Fruit fly (Drosophila melanogaster): ENCODE measurements around the gene rhea.

rhea gene

DNA sequence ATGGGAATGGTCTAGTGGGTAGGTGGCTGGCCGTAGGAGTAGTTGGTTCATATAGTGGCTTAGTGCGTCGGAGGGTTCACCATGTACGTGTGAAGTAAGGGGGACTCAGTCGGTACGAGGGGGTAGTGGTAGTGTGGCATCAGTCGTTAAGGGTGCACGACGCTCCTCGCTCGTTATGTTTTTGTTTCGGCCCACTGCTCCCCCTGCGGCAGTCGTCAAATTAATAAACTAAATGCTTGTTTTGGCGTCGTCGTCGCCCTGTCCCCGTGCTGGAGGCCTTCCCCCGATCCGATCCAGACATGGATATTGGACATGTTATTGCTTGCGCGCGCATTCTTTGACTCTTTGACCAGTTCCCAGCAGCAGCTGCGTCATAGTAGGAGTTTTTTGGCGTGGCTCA is 31.5 kb upstream of the rhea start:
- no peak for TF ChIP-seq foxo (GFP tag; optimal IDR thresholded peaks at IDR 0.05)
- TF ChIP-seq Hnf4 (GFP tag; optimal IDR thresholded peaks at IDR 0.05) = no peak
- no peak for TF ChIP-seq rgr (GFP tag; optimal IDR thresholded peaks at IDR 0.05)
- TF ChIP-seq Sp1 (GFP tag; optimal IDR thresholded peaks at IDR 0.05) = no peak
- TF ChIP-seq jim (GFP tag; optimal IDR thresholded peaks at IDR 0.05) = no peak
- TF ChIP-seq ey (GFP tag; optimal IDR thresholded peaks at IDR 0.05) = no peak
- no peak for TF ChIP-seq OdsH (GFP tag; optimal IDR thresholded peaks at IDR 0.05)
- no peak for TF ChIP-seq CrebA (GFP tag; optimal IDR thresholded peaks at IDR 0.05; ENCODE audit: borderline replicate concordance)
- TF ChIP-seq Dif (GFP tag; optimal IDR thresholded peaks at IDR 0.05; ENCODE audit: partially characterized antibody) = no peak
- TF ChIP-seq Hr78 (GFP tag; optimal IDR thresholded peaks at IDR 0.05) = no peak
- TF ChIP-seq lola (GFP tag; optimal IDR thresholded peaks at IDR 0.05) = no peak

DNA sequence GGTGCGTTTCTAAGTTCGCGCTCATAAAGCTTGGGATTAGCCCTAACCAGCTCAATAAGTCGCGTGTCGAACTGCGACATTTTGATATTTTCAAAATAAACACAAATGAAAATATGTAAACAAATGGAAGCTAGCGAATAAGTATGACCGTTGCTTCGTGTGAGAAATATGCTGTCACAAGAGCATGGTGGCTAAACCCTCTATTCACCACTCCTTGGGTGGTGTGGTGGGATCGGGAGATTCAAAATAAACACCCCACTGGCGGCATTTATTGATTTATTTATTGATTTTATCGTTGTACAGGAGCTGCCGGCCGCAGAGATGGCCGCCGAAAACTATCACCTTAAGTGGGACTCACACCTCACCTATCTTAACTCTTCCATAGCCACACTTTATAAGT is 30.0 kb upstream of the rhea start, which contains the start of gene CG6683:
TSS of gene CG6683 (minus strand) at position 154 of the 400 bp plus-strand sequence.
- TF ChIP-seq pan (optimal IDR thresholded peaks at IDR 0.05) (no peak), Myc (optimal IDR thresholded peaks at IDR 0.05) (peak; percentile 63)

DNA sequence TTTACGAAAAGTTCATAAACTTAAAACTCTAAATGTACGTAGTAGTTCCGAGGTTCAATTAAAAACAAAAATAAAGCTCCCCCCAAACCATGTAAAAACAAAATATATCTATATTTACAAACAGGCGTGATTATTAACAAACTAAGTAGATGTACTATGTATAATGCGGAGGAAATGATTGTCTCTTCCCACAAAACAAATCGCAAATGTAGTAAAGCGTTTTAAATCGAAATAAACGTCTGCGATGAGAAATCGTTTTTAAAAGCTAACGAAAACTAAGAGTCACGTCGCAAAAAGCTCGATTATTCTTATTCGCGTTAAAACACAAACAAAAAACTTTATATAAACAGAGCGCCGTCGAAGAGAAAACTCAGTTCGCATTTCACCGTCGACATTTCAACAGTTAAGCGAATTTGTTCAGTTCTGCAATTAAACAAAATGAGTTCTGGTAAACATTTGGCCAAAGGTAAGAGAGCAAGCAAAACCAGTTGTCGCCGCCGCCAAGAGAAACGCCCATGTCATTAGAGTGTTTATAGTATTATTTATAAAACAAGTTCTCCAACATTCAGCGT is 26.2 kb upstream of the rhea start, which contains the start of gene GstO3:
TSS of gene GstO3 (plus strand) at position 370 of the 572 bp plus-strand sequence.
- TF ChIP-seq dl (GFP tag; optimal IDR thresholded peaks at IDR 0.05; ENCODE audit: insufficient read depth in 1 of 2, partially characterized antibody in 2 of 2) = peak in 1 of 2 experiments; percentile 20
- peak; percentile 60 for TF ChIP-seq Dif (GFP tag; optimal IDR thresholded peaks at IDR 0.05; ENCODE audit: partially characterized antibody)
- peak; percentile 77 for TF ChIP-seq brk (GFP tag; optimal IDR thresholded peaks at IDR 0.05)
- TF ChIP-seq sage (GFP tag; optimal IDR thresholded peaks at IDR 0.05) = peak; percentile 28
- TF ChIP-seq ey (GFP tag; optimal IDR thresholded peaks at IDR 0.05) = no peak
- TF ChIP-seq woc (GFP tag; optimal IDR thresholded peaks at IDR 0.05) = no peak
- TF ChIP-seq foxo (GFP tag; optimal IDR thresholded peaks at IDR 0.05) = peak in 1 of 2 experiments; percentile 81
- peak; percentile 6 for TF ChIP-seq rgr (GFP tag; optimal IDR thresholded peaks at IDR 0.05)
- TF ChIP-seq CG32264 (GFP tag; optimal IDR thresholded peaks at IDR 0.05) = no peak
- peak; percentile 94 for TF ChIP-seq Rel (GFP tag; optimal IDR thresholded peaks at IDR 0.05)
- peak; percentile 3 for TF ChIP-seq Rel (tag; optimal IDR thresholded peaks at IDR 0.05)

DNA sequence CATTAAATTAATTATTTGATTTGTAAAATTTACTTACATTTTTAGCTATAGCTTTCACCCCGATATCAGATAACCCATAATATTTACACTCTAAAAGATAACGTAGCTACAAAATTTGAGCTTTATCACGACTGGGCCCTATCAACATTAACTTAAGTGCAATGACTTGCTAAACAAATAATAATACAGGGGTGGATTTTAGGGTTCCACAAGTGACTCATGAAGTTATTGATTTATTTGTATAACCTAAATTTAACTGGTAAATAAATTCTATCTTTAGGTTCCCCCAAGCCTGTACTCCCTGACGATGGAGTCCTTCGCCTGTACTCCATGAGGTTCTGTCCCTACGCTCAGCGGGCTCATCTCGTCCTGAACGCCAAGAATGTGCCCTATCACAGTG is 25.6 kb upstream of the rhea start:
- TF ChIP-seq dmrt93B (GFP tag; optimal IDR thresholded peaks at IDR 0.05) (no peak), lola (GFP tag; optimal IDR thresholded peaks at IDR 0.05) (no peak), N (GFP tag; optimal IDR thresholded peaks at IDR 0.05) (no peak), sage (GFP tag; optimal IDR thresholded peaks at IDR 0.05) (no peak), Mio (GFP tag; optimal IDR thresholded peaks at IDR 0.05) (no peak), Abd-B (GFP tag; optimal IDR thresholded peaks at IDR 0.05) (no peak), rgr (GFP tag; optimal IDR thresholded peaks at IDR 0.05) (peak; percentile 39), Hr78 (GFP tag; optimal IDR thresholded peaks at IDR 0.05) (no peak), tai (GFP tag; optimal IDR thresholded peaks at IDR 0.05) (no peak), fru (GFP tag; optimal IDR thresholded peaks at IDR 0.05) (peak; percentile 75), CG9705 (GFP tag; optimal IDR thresholded peaks at IDR 0.05) (no peak), HLH106 (tag; optimal IDR thresholded peaks at IDR 0.05) (peak; percentile 22), brk (GFP tag; optimal IDR thresholded peaks at IDR 0.05) (no peak), psq (GFP tag; optimal IDR thresholded peaks at IDR 0.05) (no peak), Rel (GFP tag; optimal IDR thresholded peaks at IDR 0.05) (no peak), Rel (tag; optimal IDR thresholded peaks at IDR 0.05) (no peak), Hr83 (GFP tag; optimal IDR thresholded peaks at IDR 0.05; ENCODE audit: poor library complexity, severe bottlenecking) (peak; percentile 13), woc (GFP tag; optimal IDR thresholded peaks at IDR 0.05) (no peak), Hnf4 (GFP tag; optimal IDR thresholded peaks at IDR 0.05) (no peak), ey (GFP tag; optimal IDR thresholded peaks at IDR 0.05) (peak; percentile 17), dsf (GFP tag; optimal IDR thresholded peaks at IDR 0.05; ENCODE audit: borderline replicate concordance) (no peak), Vsx2 (GFP tag; optimal IDR thresholded peaks at IDR 0.05; ENCODE audit: partially characterized antibody) (no peak), Dfd (GFP tag; optimal IDR thresholded peaks at IDR 0.05) (no peak), Jra (GFP tag; optimal IDR thresholded peaks at IDR 0.05) (peak; percentile 4), jim (GFP tag; optimal IDR thresholded peaks at IDR 0.05) (no peak), h (GFP tag; optimal IDR thresholded peaks at IDR 0.05) (peak; percentile 47), CrebA (GFP tag; optimal IDR thresholded peaks at IDR 0.05; ENCODE audit: borderline replicate concordance) (no peak), CG32264 (GFP tag; optimal IDR thresholded peaks at IDR 0.05) (no peak), br (GFP tag; optimal IDR thresholded peaks at IDR 0.05) (peak; percentile 29), Myc (optimal IDR thresholded peaks at IDR 0.05) (no peak), GATAd (GFP tag; optimal IDR thresholded peaks at IDR 0.05) (no peak), OdsH (GFP tag; optimal IDR thresholded peaks at IDR 0.05) (no peak), Sp1 (GFP tag; optimal IDR thresholded peaks at IDR 0.05) (peak; percentile 4), usp (GFP tag; optimal IDR thresholded peaks at IDR 0.05) (no peak), sv (GFP tag; optimal IDR thresholded peaks at IDR 0.05) (no peak), foxo (GFP tag; optimal IDR thresholded peaks at IDR 0.05) (peak in 1 of 2 experiments; percentile 10), pan (optimal IDR thresholded peaks at IDR 0.05) (no peak), Dif (GFP tag; optimal IDR thresholded peaks at IDR 0.05; ENCODE audit: partially characterized antibody) (no peak), dl (GFP tag; optimal IDR thresholded peaks at IDR 0.05; ENCODE audit: insufficient read depth in 1 of 2, partially characterized antibody in 2 of 2) (no peak)
